Fruit fly (Drosophila melanogaster): ENCODE measurements around the gene CG31668.
A peak's percentile ranks its signal among the peaks of the same experiment; 100 is the strongest.

The CG31668 gene

DNA sequence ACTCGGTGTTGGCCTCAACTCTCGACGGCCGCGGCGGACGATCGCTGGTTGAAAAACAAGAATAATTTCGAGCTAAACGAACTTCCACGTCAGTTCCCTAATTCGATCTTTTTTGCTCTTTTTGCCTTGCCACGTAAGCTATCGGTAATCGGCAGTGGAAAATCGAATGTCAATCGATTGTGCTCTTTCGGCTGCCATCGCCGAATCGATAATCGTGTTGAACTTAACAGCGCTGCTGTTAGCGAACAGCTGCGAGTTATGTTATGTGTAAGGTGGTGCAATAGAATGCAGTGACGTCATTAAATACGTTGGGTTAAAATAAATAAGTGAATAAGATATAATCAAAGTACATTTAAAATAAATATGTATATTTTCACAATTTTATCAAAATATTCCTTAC lies 30.8 kb upstream of the CG31668 start, which contains the start of gene Sec24CD:
TSS of gene Sec24CD (minus strand) at position 123 of the 400 bp plus-strand sequence.
- no peak for TF ChIP-seq CG8319 (GFP tag; optimal IDR thresholded peaks at IDR 0.05)
- no peak for TF ChIP-seq CG6854 (GFP tag; optimal IDR thresholded peaks at IDR 0.05)
- TF ChIP-seq Eip93F (GFP tag; optimal IDR thresholded peaks at IDR 0.05) = peak; percentile 9
- TF ChIP-seq Sox102F (GFP tag; optimal IDR thresholded peaks at IDR 0.05) = no peak
- TF ChIP-seq svp (GFP tag) = peak; percentile 33
- TF ChIP-seq salr (GFP tag; optimal IDR thresholded peaks at IDR 0.05) = no peak
- no peak for TF ChIP-seq CG3919 (GFP tag; optimal IDR thresholded peaks at IDR 0.05)
- no peak for TF ChIP-seq CG6808 (GFP tag; optimal IDR thresholded peaks at IDR 0.05)
- no peak for TF ChIP-seq Eip75B (GFP tag; optimal IDR thresholded peaks at IDR 0.05)
- TF ChIP-seq Gug (GFP tag; IDR thresholded peaks at IDR 0.05) = no peak
- peak; percentile 40; the same call in 1 of the 3 replicates for TF ChIP-seq eg (GFP tag; IDR thresholded peaks at IDR 0.05)
- no peak for TF ChIP-seq CG10669 (GFP tag; optimal IDR thresholded peaks at IDR 0.05)
- TF ChIP-seq CG15336 (GFP tag; IDR thresholded peaks at IDR 0.05) = peak; percentile 13; the same call in 1 of the 2 replicates
- TF ChIP-seq dac (GFP tag; optimal IDR thresholded peaks at IDR 0.05) = no peak
- TF ChIP-seq CG6276 (GFP tag; optimal IDR thresholded peaks at IDR 0.05) = no peak
- no peak for TF ChIP-seq CG10631 (GFP tag; optimal IDR thresholded peaks at IDR 0.05)
- TF ChIP-seq CG1621 (tag; optimal IDR thresholded peaks at IDR 0.05) = no peak
- no peak for TF ChIP-seq CG16779 (tag; optimal IDR thresholded peaks at IDR 0.05)
- TF ChIP-seq CG3032 (tag; optimal IDR thresholded peaks at IDR 0.05) = peak; percentile 13
- TF ChIP-seq esn (GFP tag; optimal IDR thresholded peaks at IDR 0.05) = peak; percentile 36
- no peak for TF ChIP-seq achi (GFP tag; optimal IDR thresholded peaks at IDR 0.05)
- no peak for TF ChIP-seq CG7368 (GFP tag; optimal IDR thresholded peaks at IDR 0.05)
- TF ChIP-seq Hr4 (GFP tag; optimal IDR thresholded peaks at IDR 0.05) = no peak
- TF ChIP-seq Met (GFP tag; optimal IDR thresholded peaks at IDR 0.05) = no peak
- TF ChIP-seq Sox14 (GFP tag; optimal IDR thresholded peaks at IDR 0.05) = no peak
- TF ChIP-seq Blimp-1 (GFP tag; optimal IDR thresholded peaks at IDR 0.05) = no peak
- TF ChIP-seq Eip78C (GFP tag) = no peak
- no peak for TF ChIP-seq vri (GFP tag; optimal IDR thresholded peaks at IDR 0.05)
- no peak for TF ChIP-seq spab (GFP tag; optimal IDR thresholded peaks at IDR 0.05)
- no peak for TF ChIP-seq CG6792 (GFP tag; optimal IDR thresholded peaks at IDR 0.05)
- no peak for TF ChIP-seq pdm3 (GFP tag; optimal IDR thresholded peaks at IDR 0.05)

- TF ChIP-seq CG1621 (tag; optimal IDR thresholded peaks at IDR 0.05) (no peak), Eip93F (GFP tag; optimal IDR thresholded peaks at IDR 0.05) (peak; percentile 52), svp (GFP tag) (peak; percentile 71), Eip78C (GFP tag) (peak; percentile 37), Sox15 (GFP tag; optimal IDR thresholded peaks at IDR 0.05) (no peak), CG6854 (GFP tag; optimal IDR thresholded peaks at IDR 0.05) (no peak), CG6163 (GFP tag; IDR thresholded peaks at IDR 0.05) (no peak), Sox102F (GFP tag; optimal IDR thresholded peaks at IDR 0.05) (no peak), dac (GFP tag; optimal IDR thresholded peaks at IDR 0.05) (no peak), CG15336 (GFP tag; IDR thresholded peaks at IDR 0.05) (0 out of 2 replicates have a peak, but pooled peaks have one; percentile 16), Sox14 (GFP tag; optimal IDR thresholded peaks at IDR 0.05) (peak; percentile 60), Ets96B (tag; optimal IDR thresholded peaks at IDR 0.05) (no peak), vri (GFP tag; optimal IDR thresholded peaks at IDR 0.05) (peak; percentile 81), Hr4 (GFP tag; optimal IDR thresholded peaks at IDR 0.05) (no peak), CG3919 (GFP tag; optimal IDR thresholded peaks at IDR 0.05) (no peak), spab (GFP tag; optimal IDR thresholded peaks at IDR 0.05) (no peak), Met (GFP tag; optimal IDR thresholded peaks at IDR 0.05) (no peak), fkh (GFP tag; optimal IDR thresholded peaks at IDR 0.05) (peak; percentile 58), CG10631 (GFP tag; optimal IDR thresholded peaks at IDR 0.05) (no peak), CG8632 (GFP tag; optimal IDR thresholded peaks at IDR 0.05) (no peak), Hr39 (GFP tag; optimal IDR thresholded peaks at IDR 0.05) (no peak), CG9139 (GFP tag; optimal IDR thresholded peaks at IDR 0.05) (no peak), CG11762 (GFP tag; optimal IDR thresholded peaks at IDR 0.05; ENCODE audit: insufficient read depth) (no peak), CG8319 (GFP tag; optimal IDR thresholded peaks at IDR 0.05) (no peak), CG10669 (GFP tag; optimal IDR thresholded peaks at IDR 0.05) (no peak), ss (GFP tag; optimal IDR thresholded peaks at IDR 0.05) (no peak)
Observed at dm6 chr2L:2228179-2228849, 22.3 kb upstream of the CG31668 start.
